1 fruit fly cellular context compared by ENCODE assay signal in the genomic region with DNA sequence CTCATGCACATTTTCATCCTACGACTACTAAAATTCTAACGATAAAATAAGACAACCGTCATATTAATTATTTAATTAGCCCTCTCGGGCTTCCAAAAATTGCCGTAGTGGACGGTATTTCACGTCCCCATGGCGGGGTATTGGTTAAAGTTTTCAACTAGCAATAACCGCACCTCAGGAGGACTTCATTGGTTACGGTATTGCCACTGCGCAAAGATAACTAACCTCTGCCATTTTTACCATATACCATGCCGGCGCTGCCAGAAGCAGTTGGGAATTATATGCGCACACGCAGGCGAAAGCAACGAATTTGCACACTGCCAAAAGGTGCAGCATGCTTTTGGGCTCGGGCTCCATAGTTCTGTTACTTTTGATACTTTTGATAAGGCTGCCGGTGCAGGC.
TF ChIP-seq lines count a peak whose summit lies in the region.

No protein-coding gene starts in this region.

TF ChIP-seq in whole organism, embryonic, 481 proteins besides CTCF, POLR2A, EP300 and RAD21 (continued from another document and continues in another):
- TF ChIP-seq pzg (GFP tag; optimal IDR thresholded peaks at IDR 0.05; lab: Kevin White, UChicago) (no peak), Doc2 (GFP tag; IDR thresholded peaks at IDR 0.05; lab: Robert Waterston, UW) (no peak), CG4404 (GFP tag; IDR thresholded peaks at IDR 0.05; lab: Robert Waterston, UW) (no peak), CG7357 (GFP tag; IDR thresholded peaks at IDR 0.05; lab: Robert Waterston, UW) (no peak), CG9876 (GFP tag; optimal IDR thresholded peaks at IDR 0.05; lab: Kevin White, UChicago) (peak; percentile 7), CG8290 (GFP tag; optimal IDR thresholded peaks at IDR 0.05; lab: Kevin White, UChicago) (peak; percentile 45), CG8290 (tag; optimal IDR thresholded peaks at IDR 0.05; lab: Kevin White, UChicago) (peak in 1 of 2 experiments; percentile 79), dati (GFP tag; IDR thresholded peaks at IDR 0.05; lab: Robert Waterston, UW) (no peak), toy (GFP tag; IDR thresholded peaks at IDR 0.05; lab: Robert Waterston, UW) (0 out of 2 replicates have a peak, but pooled peaks have one; percentile 11), Taf1 (GFP tag; IDR thresholded peaks at IDR 0.05; lab: Robert Waterston, UW) (no peak; the same call in 1 of the 2 replicates), trem (tag; optimal IDR thresholded peaks at IDR 0.05; lab: Kevin White, UChicago) (no peak), Jarid2 (GFP tag; optimal IDR thresholded peaks at IDR 0.05; lab: Kevin White, UChicago) (peak; percentile 76), CG13424 (tag; optimal IDR thresholded peaks at IDR 0.05; lab: Kevin White, UChicago) (no peak), ewg (GFP tag; optimal IDR thresholded peaks at IDR 0.05; lab: Kevin White, UChicago) (peak; percentile 54), ap (GFP tag; IDR thresholded peaks at IDR 0.05; lab: Robert Waterston, UW) (no peak), CG15479 (GFP tag; optimal IDR thresholded peaks at IDR 0.05; lab: Kevin White, UChicago) (peak; percentile 21), hkb (optimal IDR thresholded peaks at IDR 0.05; lab: Kevin White, UChicago) (no peak), hkb (GFP tag; IDR thresholded peaks at IDR 0.05; lab: Robert Waterston, UW) (peak; percentile 43), CG17385 (GFP tag; optimal IDR thresholded peaks at IDR 0.05; lab: Kevin White, UChicago) (peak; percentile 32), YL-1 (GFP tag; optimal IDR thresholded peaks at IDR 0.05; lab: Kevin White, UChicago) (no peak), CG5245 (GFP tag; optimal IDR thresholded peaks at IDR 0.05; lab: Kevin White, UChicago) (peak; percentile 62), CG6175 (GFP tag; IDR thresholded peaks at IDR 0.05; lab: Robert Waterston, UW) (no peak), ATbp (GFP tag; optimal IDR thresholded peaks at IDR 0.05; lab: Kevin White, UChicago) (peak; percentile 13), CG12104 (GFP tag; optimal IDR thresholded peaks at IDR 0.05; lab: Kevin White, UChicago) (no peak), H15 (GFP tag; IDR thresholded peaks at IDR 0.05; lab: Robert Waterston, UW) (0 out of 3 replicates have a peak, but pooled peaks have one; percentile 37), ranshi (GFP tag; IDR thresholded peaks at IDR 0.05; lab: Robert Waterston, UW) (no peak), usp (GFP tag; optimal IDR thresholded peaks at IDR 0.05; lab: Kevin White, UChicago) (no peak), mld (GFP tag; IDR thresholded peaks at IDR 0.05; lab: Robert Waterston, UW; ENCODE audit: partially characterized antibody) (peak; percentile 66; the same call in 2 of the 3 replicates), gcm2 (GFP tag; optimal IDR thresholded peaks at IDR 0.05; lab: Kevin White, UChicago) (no peak), CG7786 (GFP tag; optimal IDR thresholded peaks at IDR 0.05; lab: Kevin White, UChicago) (peak; percentile 34), Xbp1 (GFP tag; optimal IDR thresholded peaks at IDR 0.05; lab: Kevin White, UChicago) (peak; percentile 26), CG4360 (GFP tag; IDR thresholded peaks at IDR 0.05; lab: Robert Waterston, UW) (no peak), crol (GFP tag; IDR thresholded peaks at IDR 0.05; lab: Robert Waterston, UW) (no peak), CG15601 (tag; optimal IDR thresholded peaks at IDR 0.05; lab: Kevin White, UChicago) (peak; percentile 19), Doc3 (GFP tag; IDR thresholded peaks at IDR 0.05; lab: Robert Waterston, UW; ENCODE audit: partially characterized antibody) (no peak), CG2875 (GFP tag; optimal IDR thresholded peaks at IDR 0.05; lab: Kevin White, UChicago) (no peak), CG7271 (tag; optimal IDR thresholded peaks at IDR 0.05; lab: Kevin White, UChicago) (no peak), CG42726 (GFP tag; IDR thresholded peaks at IDR 0.05; lab: Robert Waterston, UW; ENCODE audit: partially characterized antibody) (peak; percentile 58), CG11504 (tag; optimal IDR thresholded peaks at IDR 0.05; lab: Kevin White, UChicago) (no peak), kay (GFP tag; optimal IDR thresholded peaks at IDR 0.05; lab: Kevin White, UChicago) (no peak), pfk (GFP tag; optimal IDR thresholded peaks at IDR 0.05; lab: Kevin White, UChicago) (peak; percentile 28), CG10543 (GFP tag; optimal IDR thresholded peaks at IDR 0.05; lab: Kevin White, UChicago) (no peak), CG31224 (GFP tag; IDR thresholded peaks at IDR 0.05; lab: Robert Waterston, UW) (no peak), CG12659 (GFP tag; optimal IDR thresholded peaks at IDR 0.05; lab: Kevin White, UChicago) (no peak), CG33213 (GFP tag; optimal IDR thresholded peaks at IDR 0.05; lab: Kevin White, UChicago) (peak; percentile 71), ash1 (GFP tag; optimal IDR thresholded peaks at IDR 0.05; lab: Kevin White, UChicago) (no peak), CG9727 (GFP tag; optimal IDR thresholded peaks at IDR 0.05; lab: Kevin White, UChicago) (peak; percentile 5), cg (GFP tag; optimal IDR thresholded peaks at IDR 0.05; lab: Kevin White, UChicago) (no peak), CG12391 (tag; optimal IDR thresholded peaks at IDR 0.05; lab: Kevin White, UChicago) (no peak), twi (tag; optimal IDR thresholded peaks at IDR 0.05; lab: Kevin White, UChicago) (no peak), CG3995 (GFP tag; optimal IDR thresholded peaks at IDR 0.05; lab: Kevin White, UChicago) (peak; percentile 53), CG3838 (GFP tag; optimal IDR thresholded peaks at IDR 0.05; lab: Kevin White, UChicago) (no peak), HmgD (GFP tag; optimal IDR thresholded peaks at IDR 0.05; lab: Kevin White, UChicago) (peak; percentile 19), fu2 (GFP tag; optimal IDR thresholded peaks at IDR 0.05; lab: Kevin White, UChicago) (no peak), Pdp1 (GFP tag; optimal IDR thresholded peaks at IDR 0.05; lab: Kevin White, UChicago) (peak in 1 of 2 experiments; percentile 40), CG13123 (GFP tag; optimal IDR thresholded peaks at IDR 0.05; lab: Kevin White, UChicago) (no peak), Dad (GFP tag; optimal IDR thresholded peaks at IDR 0.05; lab: Kevin White, UChicago) (no peak), shn (GFP tag; optimal IDR thresholded peaks at IDR 0.05; lab: Kevin White, UChicago) (no peak), inv (GFP tag; IDR thresholded peaks at IDR 0.05; lab: Robert Waterston, UW; ENCODE audit: partially characterized antibody) (no peak), mam (GFP tag; optimal IDR thresholded peaks at IDR 0.05; lab: Kevin White, UChicago) (peak; percentile 19), ttk (GFP tag; IDR thresholded peaks at IDR 0.05; lab: Robert Waterston, UW) (no peak; the same call in 1 of the 2 replicates), CG4854 (GFP tag; optimal IDR thresholded peaks at IDR 0.05; lab: Kevin White, UChicago) (peak; percentile 48), amos (GFP tag; IDR thresholded peaks at IDR 0.05; lab: Robert Waterston, UW; ENCODE audit: partially characterized antibody) (peak; percentile 53; the same call in 1 of the 2 replicates), CG15514 (GFP tag; optimal IDR thresholded peaks at IDR 0.05; lab: Kevin White, UChicago) (peak; percentile 36), z (GFP tag; IDR thresholded peaks at IDR 0.05; lab: Robert Waterston, UW) (no peak), lbe (GFP tag; optimal IDR thresholded peaks at IDR 0.05; lab: Kevin White, UChicago) (peak; percentile 38), CG6683 (GFP tag; optimal IDR thresholded peaks at IDR 0.05; lab: Kevin White, UChicago) (no peak), slou (GFP tag; optimal IDR thresholded peaks at IDR 0.05; lab: Kevin White, UChicago) (no peak), gfzf (GFP tag; optimal IDR thresholded peaks at IDR 0.05; lab: Kevin White, UChicago) (no peak), slbo (GFP tag; IDR thresholded peaks at IDR 0.05; lab: Robert Waterston, UW) (peak; percentile 49; the same call in 1 of the 2 replicates), CG4820 (GFP tag; optimal IDR thresholded peaks at IDR 0.05; lab: Kevin White, UChicago) (peak; percentile 1), Lpt (GFP tag; optimal IDR thresholded peaks at IDR 0.05; lab: Kevin White, UChicago) (no peak), Hr51 (GFP tag; optimal IDR thresholded peaks at IDR 0.05; lab: Kevin White, UChicago) (peak in 1 of 2 experiments; percentile 65), CG3065 (GFP tag; optimal IDR thresholded peaks at IDR 0.05; lab: Kevin White, UChicago) (no peak), nau (GFP tag; optimal IDR thresholded peaks at IDR 0.05; lab: Kevin White, UChicago) (no peak), NfI (GFP tag; optimal IDR thresholded peaks at IDR 0.05; lab: Kevin White, UChicago) (no peak), h (optimal IDR thresholded peaks at IDR 0.05; lab: Kevin White, UChicago) (no peak), CG12071 (GFP tag; optimal IDR thresholded peaks at IDR 0.05; lab: Kevin White, UChicago) (no peak), luna (GFP tag; optimal IDR thresholded peaks at IDR 0.05; lab: Kevin White, UChicago) (no peak), pita (GFP tag; optimal IDR thresholded peaks at IDR 0.05; lab: Kevin White, UChicago) (no peak), zfh2 (GFP tag; optimal IDR thresholded peaks at IDR 0.05; lab: Kevin White, UChicago) (peak; percentile 51), ken (GFP tag; IDR thresholded peaks at IDR 0.05; lab: Robert Waterston, UW) (no peak; the same call in 2 of the 3 replicates), CG17361 (GFP tag; IDR thresholded peaks at IDR 0.05; lab: Robert Waterston, UW) (peak; percentile 41; the same call in 1 of the 3 replicates), CG9817 (tag; optimal IDR thresholded peaks at IDR 0.05; lab: Kevin White, UChicago) (peak; percentile 8), CG1792 (GFP tag; optimal IDR thresholded peaks at IDR 0.05; lab: Kevin White, UChicago) (peak; percentile 16), Gug (GFP tag; IDR thresholded peaks at IDR 0.05; lab: Robert Waterston, UW) (no peak; the same call in 3 of the 4 replicates), CG31388 (GFP tag; optimal IDR thresholded peaks at IDR 0.05; lab: Kevin White, UChicago) (no peak), Myb (GFP tag; optimal IDR thresholded peaks at IDR 0.05; lab: Kevin White, UChicago) (no peak), CG10147 (GFP tag; optimal IDR thresholded peaks at IDR 0.05; lab: Kevin White, UChicago) (no peak), Stat92E (GFP tag; optimal IDR thresholded peaks at IDR 0.05; lab: Kevin White, UChicago) (peak in 1 of 3 experiments; percentile 57), klu (GFP tag; IDR thresholded peaks at IDR 0.05; lab: Robert Waterston, UW) (no peak), dmrt11E (tag; optimal IDR thresholded peaks at IDR 0.05; lab: Kevin White, UChicago) (peak; percentile 19), CG10959 (GFP tag; IDR thresholded peaks at IDR 0.05; lab: Robert Waterston, UW) (peak; percentile 62; the same call in 1 of the 2 replicates), salm (tag; optimal IDR thresholded peaks at IDR 0.05; lab: Kevin White, UChicago) (no peak), Sin3A (optimal IDR thresholded peaks at IDR 0.05; lab: Kevin White, UChicago) (no peak), CG18619 (GFP tag; optimal IDR thresholded peaks at IDR 0.05; lab: Kevin White, UChicago) (no peak), CG10321 (GFP tag; IDR thresholded peaks at IDR 0.05; lab: Robert Waterston, UW) (no peak), Usf (GFP tag; optimal IDR thresholded peaks at IDR 0.05; lab: Kevin White, UChicago) (no peak), Ssrp (tag; optimal IDR thresholded peaks at IDR 0.05; lab: Kevin White, UChicago) (no peak), CG12219 (GFP tag; optimal IDR thresholded peaks at IDR 0.05; lab: Kevin White, UChicago) (no peak), Dref (GFP tag; IDR thresholded peaks at IDR 0.05; lab: Robert Waterston, UW) (no peak), CG15073 (GFP tag; optimal IDR thresholded peaks at IDR 0.05; lab: Kevin White, UChicago) (no peak), hth (optimal IDR thresholded peaks at IDR 0.05; lab: Kevin White, UChicago) (no peak), grn (GFP tag; optimal IDR thresholded peaks at IDR 0.05; lab: Kevin White, UChicago) (no peak), cad (GFP tag; optimal IDR thresholded peaks at IDR 0.05; lab: Kevin White, UChicago) (no peak), CG16813 (GFP tag; IDR thresholded peaks at IDR 0.05; lab: Robert Waterston, UW; ENCODE audit: partially characterized antibody) (peak; percentile 32; the same call in 1 of the 3 replicates), E2f2 (GFP tag; IDR thresholded peaks at IDR 0.05; lab: Robert Waterston, UW) (no peak), CG1529 (GFP tag; optimal IDR thresholded peaks at IDR 0.05; lab: Kevin White, UChicago) (peak; percentile 31), CG18011 (GFP tag; optimal IDR thresholded peaks at IDR 0.05; lab: Kevin White, UChicago) (no peak), Abd-B (GFP tag; optimal IDR thresholded peaks at IDR 0.05; lab: Kevin White, UChicago) (no peak), Poxn (GFP tag; IDR thresholded peaks at IDR 0.05; lab: Robert Waterston, UW) (no peak), CG10274 (GFP tag; optimal IDR thresholded peaks at IDR 0.05; lab: Kevin White, UChicago) (no peak), CG14441 (GFP tag; IDR thresholded peaks at IDR 0.05; lab: Robert Waterston, UW) (0 out of 2 replicates have a peak, but pooled peaks have one; percentile 13), Dll (GFP tag; IDR thresholded peaks at IDR 0.05; lab: Robert Waterston, UW; ENCODE audit: partially characterized antibody) (no peak), CG5953 (GFP tag; IDR thresholded peaks at IDR 0.05; lab: Robert Waterston, UW) (no peak), dan (GFP tag; IDR thresholded peaks at IDR 0.05; lab: Robert Waterston, UW) (no peak), pnt (GFP tag; optimal IDR thresholded peaks at IDR 0.05; lab: Kevin White, UChicago) (peak; percentile 22), pum (GFP tag; optimal IDR thresholded peaks at IDR 0.05; lab: Kevin White, UChicago) (peak; percentile 13), nom (GFP tag; optimal IDR thresholded peaks at IDR 0.05; lab: Kevin White, UChicago) (no peak), CG18476 (GFP tag; optimal IDR thresholded peaks at IDR 0.05; lab: Kevin White, UChicago) (no peak), CG17802 (tag; optimal IDR thresholded peaks at IDR 0.05; lab: Kevin White, UChicago) (no peak), CG14965 (GFP tag; optimal IDR thresholded peaks at IDR 0.05; lab: Kevin White, UChicago; ENCODE audit: borderline replicate concordance) (no peak), unpg (GFP tag; optimal IDR thresholded peaks at IDR 0.05; lab: Kevin White, UChicago) (no peak), Ada2b (GFP tag; IDR thresholded peaks at IDR 0.05; lab: Robert Waterston, UW) (no peak), CG12942 (GFP tag; optimal IDR thresholded peaks at IDR 0.05; lab: Kevin White, UChicago) (peak; percentile 5), CG7987 (GFP tag; optimal IDR thresholded peaks at IDR 0.05; lab: Kevin White, UChicago) (no peak), Scr (GFP tag; IDR thresholded peaks at IDR 0.05; lab: Robert Waterston, UW; ENCODE audit: partially characterized antibody) (0 out of 2 replicates have a peak, but pooled peaks have one; percentile 10)
